Fruit fly (Drosophila melanogaster) whole organism, embryonic: ENCODE data around the gene ida.
A peak's percentile ranks its signal among the peaks of the same experiment; 100 is the strongest.

Source experiments
- Adf1 ChIP-seq: fragments of 200-800 bp; sonication (Bioruptor generic); IDR thresholded peaks from 2 replicates; pipeline ENCODE4 v1.3.6; 2022; ENCODE audit warnings: missing biosample characterization, missing genetic modification characterization
- CG13123 ChIP-seq: fragments of 200-800 bp; sonication (Bioruptor generic); optimal IDR thresholded peaks from 2 replicates; lab custom pipeline; 2016; ENCODE audit warnings: missing biosample characterization, missing genetic modification characterization
- CG13894 ChIP-seq: fragments of 200-800 bp; sonication (Bioruptor generic); optimal IDR thresholded peaks from 3 replicates; lab custom pipeline; 2018; ENCODE audit warnings: missing biosample characterization, mild to moderate bottlenecking, missing genetic modification characterization, moderate library complexity
- CG15269 ChIP-seq: fragments of 200-800 bp; sonication (Bioruptor generic); optimal IDR thresholded peaks from 2 replicates; lab custom pipeline; 2018; ENCODE audit warnings: missing biosample characterization, mild to moderate bottlenecking, missing genetic modification characterization, moderate library complexity
- CG1529 ChIP-seq: fragments of 200-800 bp; sonication (Bioruptor generic); optimal IDR thresholded peaks from 3 replicates; lab custom pipeline; 2018; ENCODE audit warnings: missing biosample characterization, missing genetic modification characterization
- CG18599 ChIP-seq: fragments of 200-800 bp; sonication (Bioruptor generic); optimal IDR thresholded peaks from 3 replicates; lab custom pipeline; 2017; ENCODE audit warnings: missing biosample characterization, missing genetic modification characterization, mild to moderate bottlenecking, moderate library complexity, missing genetic modification reagents
- CG4617 ChIP-seq: fragments of 200-800 bp; sonication (Bioruptor generic); optimal IDR thresholded peaks from 3 replicates; lab custom pipeline; 2016; ENCODE audit warnings: missing biosample characterization, missing genetic modification characterization, borderline replicate concordance
- CG6254 ChIP-seq: fragments of 200-800 bp; sonication (Bioruptor generic); optimal IDR thresholded peaks from 3 replicates; lab custom pipeline; 2017; ENCODE audit warnings: mild to moderate bottlenecking, missing biosample characterization, missing genetic modification reagents, missing genetic modification characterization
- CG6272 ChIP-seq: fragments of 200-800 bp; sonication (Bioruptor generic); IDR thresholded peaks from 2 replicates; pipeline ENCODE4 v1.3.6; 2022; ENCODE audit warnings: missing biosample characterization, missing genetic modification characterization
- CG6765 ChIP-seq: fragments of 200-800 bp; sonication (Bioruptor generic); optimal IDR thresholded peaks from 3 replicates; lab custom pipeline; 2017; ENCODE audit warnings: missing biosample characterization, mild to moderate bottlenecking, missing genetic modification characterization
- CG8281 ChIP-seq: fragments of 200-800 bp; sonication (Bioruptor generic); optimal IDR thresholded peaks from 2 replicates; lab custom pipeline; 2018; ENCODE audit warnings: missing biosample characterization, mild to moderate bottlenecking, missing genetic modification characterization, moderate library complexity
- CG8290 ChIP-seq, 3 experiments: fragments of 200-800 bp; sonication (Bioruptor generic); optimal IDR thresholded peaks; 2 replicates each; lab custom pipeline; 2016 to 2019; ENCODE audit warnings: missing biosample characterization in 3 of 3, missing genetic modification characterization in 3 of 3, mild to moderate bottlenecking in 2 of 3, moderate library complexity in 1 of 3
- D19A ChIP-seq: fragments of 200-800 bp; optimal IDR thresholded peaks from 3 replicates; lab custom pipeline; 2019; ENCODE audit warnings: missing biosample characterization, mild to moderate bottlenecking, missing genetic modification characterization, moderate library complexity
- Dfd ChIP-seq, 2 experiments: fragments of >200 bp; optimal IDR thresholded peaks; 2 replicates each; lab custom pipeline; 2017; ENCODE audit warnings: missing biosample characterization in 2 of 2, missing genetic modification characterization in 2 of 2
- Ets65A ChIP-seq: fragments of 200-800 bp; sonication (Bioruptor generic); peaks from one replicate; lab custom pipeline; 2016; ENCODE audit warnings: missing biosample characterization, missing genetic modification characterization
- Fer1 ChIP-seq: fragments of 200-800 bp; sonication (Bioruptor generic); optimal IDR thresholded peaks from 2 replicates; lab custom pipeline; 2017; ENCODE audit warnings: missing biosample characterization, mild to moderate bottlenecking, missing genetic modification characterization
- Fer2 ChIP-seq: fragments of 200-800 bp; sonication (Bioruptor generic); optimal IDR thresholded peaks from 2 replicates; lab custom pipeline; 2018; ENCODE audit warnings: missing biosample characterization, mild to moderate bottlenecking, missing genetic modification characterization, moderate library complexity
- Gsc ChIP-seq: fragments of 200-800 bp; sonication (Bioruptor generic); IDR thresholded peaks from 2 replicates; pipeline ENCODE4 v1.3.6; 2022; ENCODE audit warnings: missing biosample characterization, missing genetic modification characterization
- H15 ChIP-seq: fragments of 200-800 bp; sonication (Bioruptor generic); IDR thresholded peaks from 3 replicates; pipeline ENCODE4 v1.3.6; 2022; ENCODE audit warnings: missing biosample characterization, missing genetic modification characterization
- HHEX ChIP-seq: fragments of 200-800 bp; sonication (Bioruptor generic); optimal IDR thresholded peaks from 3 replicates; lab custom pipeline; 2017; ENCODE audit warnings: missing biosample characterization, mild to moderate bottlenecking, missing genetic modification characterization, missing genetic modification reagents
- Med ChIP-seq: fragments of 200-800 bp; sonication (Bioruptor generic); peaks from one replicate; lab custom pipeline; 2016; ENCODE audit warnings: missing biosample characterization, missing genetic modification characterization, mild to moderate bottlenecking, inconsistent platforms, moderate library complexity
- Ptx1 ChIP-seq: fragments of 200-800 bp; sonication (Bioruptor generic); IDR thresholded peaks from 2 replicates; pipeline ENCODE4 v1.3.6; 2022; ENCODE audit warnings: missing biosample characterization, missing genetic modification characterization
- Rfx ChIP-seq: fragments of 200-800 bp; sonication (Bioruptor generic); IDR thresholded peaks from 2 replicates; pipeline ENCODE4 v1.3.6; 2022; ENCODE audit warnings: missing biosample characterization, missing genetic modification characterization
- Sin3A ChIP-seq: fragments of >200 bp; optimal IDR thresholded peaks from 2 replicates; lab custom pipeline; 2018
- Six4 ChIP-seq: fragments of 200-800 bp; sonication (Bioruptor generic); optimal IDR thresholded peaks from 2 replicates; lab custom pipeline; 2016; ENCODE audit warnings: missing biosample characterization, missing genetic modification characterization
- YL-1 ChIP-seq: fragments of 200-800 bp; sonication (Bioruptor generic); optimal IDR thresholded peaks from 3 replicates; lab custom pipeline; 2017; ENCODE audit warnings: missing biosample characterization, mild to moderate bottlenecking, missing genetic modification characterization
- abd-A ChIP-seq: fragments of 200-800 bp; sonication (Bioruptor generic); optimal IDR thresholded peaks from 3 replicates; lab custom pipeline; 2019; ENCODE audit warnings: missing biosample characterization, mild to moderate bottlenecking, missing genetic modification characterization, moderate library complexity
- bbx ChIP-seq: fragments of 200-800 bp; sonication (Bioruptor generic); IDR thresholded peaks from 2 replicates; pipeline ENCODE4 v1.3.6; 2022; ENCODE audit warnings: missing biosample characterization, missing genetic modification characterization; ENCODE audit not compliant: partially characterized antibody
- crc ChIP-seq: fragments of 200-800 bp; sonication (Bioruptor generic); optimal IDR thresholded peaks from 2 replicates; lab custom pipeline; 2016; ENCODE audit warnings: missing biosample characterization, missing genetic modification characterization
- crp ChIP-seq, 2 experiments: fragments of 200-800 bp; sonication (Bioruptor generic); optimal IDR thresholded peaks; 2 replicates in 1 of 2; 3 replicates in 1 of 2; lab custom pipeline; 2017; ENCODE audit warnings: missing biosample characterization in 2 of 2, missing genetic modification characterization in 2 of 2, mild to moderate bottlenecking in 1 of 2, moderate library complexity in 1 of 2
- eve ChIP-seq, 2 experiments: fragments of >200 bp; optimal IDR thresholded peaks; 2 replicates each; lab custom pipeline; 2017; ENCODE audit warnings: missing biosample characterization in 2 of 2, missing genetic modification characterization in 2 of 2
- fru ChIP-seq: fragments of >200 bp; optimal IDR thresholded peaks from 2 replicates; lab custom pipeline; 2017
- grn ChIP-seq: fragments of 200-800 bp; sonication (Bioruptor generic); optimal IDR thresholded peaks from 3 replicates; lab custom pipeline; 2017; ENCODE audit warnings: missing biosample characterization, missing genetic modification characterization
- kah ChIP-seq: fragments of 200-800 bp; sonication (Bioruptor generic); optimal IDR thresholded peaks from 2 replicates; lab custom pipeline; 2018; ENCODE audit warnings: missing biosample characterization, mild to moderate bottlenecking, missing genetic modification characterization
- lab ChIP-seq: fragments of 200-800 bp; sonication (Bioruptor generic); optimal IDR thresholded peaks from 3 replicates; lab custom pipeline; 2017; ENCODE audit warnings: missing biosample characterization, missing genetic modification characterization, mild to moderate bottlenecking, moderate library complexity, missing genetic modification reagents
- lmd ChIP-seq: fragments of 200-800 bp; sonication (Bioruptor generic); IDR thresholded peaks from 2 replicates; pipeline ENCODE4 v1.3.6; 2022; ENCODE audit warnings: missing biosample characterization, missing genetic modification characterization
- mirr ChIP-seq: fragments of 200-800 bp; sonication (Bioruptor generic); optimal IDR thresholded peaks from 3 replicates; lab custom pipeline; 2018; ENCODE audit warnings: missing biosample characterization, mild to moderate bottlenecking, missing genetic modification characterization
- mld ChIP-seq: fragments of 200-800 bp; sonication (Bioruptor generic); IDR thresholded peaks from 3 replicates; pipeline ENCODE4 v1.3.6; 2022; ENCODE audit warnings: missing biosample characterization, missing genetic modification characterization; ENCODE audit not compliant: partially characterized antibody
- otp ChIP-seq: fragments of 200-800 bp; sonication (Bioruptor generic); IDR thresholded peaks from 3 replicates; pipeline ENCODE4, ENCODE4 v1.3.6; 2022; ENCODE audit warnings: missing biosample characterization, missing genetic modification characterization
- prd ChIP-seq, 3 experiments: fragments of >200 bp in 2 of 3; fragments of 200-800 bp in 1 of 3; sonication (Bioruptor generic) in 1 of 3; optimal IDR thresholded peaks in 2 of 3; IDR thresholded peaks in 1 of 3; 2 replicates in 2 of 3; 3 replicates in 1 of 3; pipeline versions ENCODE4 v1.3.6 to Lab custom; 2017 to 2022; ENCODE audit warnings: missing biosample characterization in 1 of 3, missing genetic modification characterization in 1 of 3
- schlank ChIP-seq: fragments of 200-800 bp; sonication (Bioruptor generic); optimal IDR thresholded peaks from 2 replicates; lab custom pipeline; 2018; ENCODE audit warnings: missing biosample characterization, mild to moderate bottlenecking, missing genetic modification characterization
- sd ChIP-seq: fragments of 200-800 bp; sonication (Bioruptor generic); optimal IDR thresholded peaks from 3 replicates; lab custom pipeline; 2018; ENCODE audit warnings: missing biosample characterization, mild to moderate bottlenecking, missing genetic modification characterization, moderate library complexity
- slp2 ChIP-seq: fragments of 200-800 bp; sonication (Bioruptor generic); optimal IDR thresholded peaks from 2 replicates; lab custom pipeline; 2016; ENCODE audit warnings: missing biosample characterization, missing genetic modification characterization
- so ChIP-seq: fragments of 200-800 bp; sonication (Bioruptor generic); IDR thresholded peaks from 3 replicates; pipeline ENCODE4 v1.3.6; 2022; ENCODE audit warnings: missing biosample characterization, missing genetic modification characterization
- sob ChIP-seq: fragments of 200-800 bp; sonication (Bioruptor generic); IDR thresholded peaks from 2 replicates; pipeline ENCODE4 v1.3.6; 2022; ENCODE audit warnings: missing biosample characterization, missing genetic modification characterization
- sug ChIP-seq: fragments of 200-800 bp; optimal IDR thresholded peaks from 2 replicates; lab custom pipeline; 2019; ENCODE audit warnings: missing biosample characterization, mild to moderate bottlenecking, missing genetic modification characterization, moderate library complexity
- ttk ChIP-seq: fragments of 200-800 bp; sonication (Bioruptor generic); IDR thresholded peaks from 2 replicates; pipeline ENCODE4 v2.1.2; 2022; ENCODE audit warnings: missing biosample characterization, missing genetic modification characterization
- twi ChIP-seq: fragments of 200-800 bp; optimal IDR thresholded peaks from 2 replicates; lab custom pipeline; 2019; ENCODE audit warnings: missing biosample characterization, mild to moderate bottlenecking, missing genetic modification characterization, moderate library complexity
- vfl ChIP-seq: fragments of 200-800 bp; sonication (Bioruptor generic); optimal IDR thresholded peaks from 2 replicates; lab custom pipeline; 2016; ENCODE audit warnings: missing biosample characterization, missing genetic modification characterization
- vnd ChIP-seq: fragments of 200-800 bp; sonication (Bioruptor generic); IDR thresholded peaks from 3 replicates; pipeline ENCODE4 v1.3.6; 2022; ENCODE audit warnings: missing biosample characterization, missing genetic modification characterization; ENCODE audit not compliant: partially characterized antibody
- zen ChIP-seq: fragments of 200-800 bp; sonication (Bioruptor generic); optimal IDR thresholded peaks from 3 replicates; lab custom pipeline; 2018; ENCODE audit warnings: missing biosample characterization, mild to moderate bottlenecking, missing genetic modification characterization, moderate library complexity

The ida gene

DNA sequence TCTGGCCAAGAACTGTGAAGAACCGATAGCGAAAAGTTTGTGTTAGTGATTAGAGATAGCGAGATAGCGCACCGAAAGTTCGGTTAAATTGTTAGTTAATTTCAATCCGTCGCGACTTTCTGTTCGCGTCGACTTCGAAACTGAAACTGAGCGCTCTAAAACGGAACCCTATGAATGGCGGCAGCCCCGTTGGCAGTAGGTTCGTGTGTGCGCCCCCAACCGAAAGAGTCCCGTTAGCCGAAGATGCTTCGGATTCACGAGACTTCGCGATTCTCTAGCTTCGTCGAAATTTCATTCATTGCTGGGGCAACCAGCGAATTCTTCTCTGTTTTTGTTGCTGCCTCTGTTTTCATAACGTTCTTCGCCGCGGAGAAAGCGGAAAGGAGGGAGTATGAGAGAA, 20.3 kb downstream of the ida start:
- no peak for TF ChIP-seq so (GFP tag; lab: Robert Waterston, UW)
- no peak for TF ChIP-seq Sin3A (lab: Kevin White, UChicago)
- TF ChIP-seq abd-A (tag; lab: Kevin White, UChicago), result peak; percentile 29
- TF ChIP-seq lab, result peak; percentile 41
- TF ChIP-seq Rfx (GFP tag; lab: Robert Waterston, UW), result peak; percentile 36; the same call in 1 of the 2 replicates
- TF ChIP-seq eve (GFP tag; optimal IDR thresholded peaks at IDR 0.05; lab: Kevin White, UChicago), result no peak
- no peak for TF ChIP-seq CG6254
- no peak for TF ChIP-seq otp (GFP tag; lab: Robert Waterston, UW)
- TF ChIP-seq D19A (tag; lab: Kevin White, UChicago), result no peak
- no peak for TF ChIP-seq CG6765 (GFP tag; lab: Kevin White, UChicago)
- TF ChIP-seq ttk (GFP tag; lab: Robert Waterston, UW), result no peak
- no peak for TF ChIP-seq YL-1
- peak; percentile 77 for TF ChIP-seq CG13894
- TF ChIP-seq Adf1, result peak; percentile 42; the same call in 1 of the 2 replicates
- peak; percentile 21 for TF ChIP-seq grn
- TF ChIP-seq kah (GFP tag; lab: Kevin White, UChicago), result no peak
- TF ChIP-seq CG8290 (GFP tag; optimal IDR thresholded peaks at IDR 0.05; lab: Kevin White, UChicago), result no peak
- TF ChIP-seq CG8290 (tag; optimal IDR thresholded peaks at IDR 0.05; lab: Kevin White, UChicago), result peak in 1 of 2 experiments; percentile 45
- TF ChIP-seq sd (tag; lab: Kevin White, UChicago), result peak; percentile 65
- TF ChIP-seq vfl (GFP tag; lab: Kevin White, UChicago), result no peak
- TF ChIP-seq CG8281, result no peak
- TF ChIP-seq sob (GFP tag; lab: Robert Waterston, UW), result 0 out of 2 replicates have a peak, but pooled peaks have one; percentile 9
- TF ChIP-seq CG15269 (tag; lab: Kevin White, UChicago), result no peak
- no peak for TF ChIP-seq zen
- TF ChIP-seq Med (GFP tag; lab: Kevin White, UChicago), result peak; percentile 69
- no peak for TF ChIP-seq CG4617 (GFP tag; lab: Kevin White, UChicago)
- TF ChIP-seq fru, result no peak
- no peak for TF ChIP-seq H15 (GFP tag; lab: Robert Waterston, UW)
- no peak for TF ChIP-seq Dfd (GFP tag; optimal IDR thresholded peaks at IDR 0.05; lab: Kevin White, UChicago)
- TF ChIP-seq bbx (GFP tag; lab: Robert Waterston, UW), result no peak
- TF ChIP-seq Ptx1 (GFP tag; lab: Robert Waterston, UW), result no peak
- peak; percentile 17 for TF ChIP-seq schlank (tag; lab: Kevin White, UChicago)
- no peak for TF ChIP-seq CG13123 (GFP tag; lab: Kevin White, UChicago)
- peak; percentile 83 for TF ChIP-seq sug (tag; lab: Kevin White, UChicago)
- TF ChIP-seq Six4 (GFP tag; lab: Kevin White, UChicago), result no peak
- no peak for TF ChIP-seq crc (GFP tag; lab: Kevin White, UChicago)
- TF ChIP-seq CG6272 (GFP tag; lab: Robert Waterston, UW), result no peak
- no peak for TF ChIP-seq crp (GFP tag; optimal IDR thresholded peaks at IDR 0.05; lab: Kevin White, UChicago)
- TF ChIP-seq mld (GFP tag; lab: Robert Waterston, UW), result no peak
- TF ChIP-seq Ets65A (GFP tag; lab: Kevin White, UChicago), result no peak
- no peak for TF ChIP-seq vnd (GFP tag; lab: Robert Waterston, UW)
- no peak for TF ChIP-seq slp2 (GFP tag; lab: Kevin White, UChicago)
- TF ChIP-seq CG1529 (GFP tag; lab: Kevin White, UChicago), result no peak
- TF ChIP-seq HHEX (GFP tag; lab: Kevin White, UChicago), result no peak
- TF ChIP-seq mirr, result peak; percentile 2
- peak; percentile 8 for TF ChIP-seq Fer1
- no peak for TF ChIP-seq prd (optimal IDR thresholded peaks at IDR 0.05; lab: Kevin White, UChicago)
- no peak for TF ChIP-seq prd (GFP tag; IDR thresholded peaks at IDR 0.05; lab: Robert Waterston, UW)
- TF ChIP-seq Gsc (GFP tag; lab: Robert Waterston, UW), result no peak
- TF ChIP-seq lmd (GFP tag; lab: Robert Waterston, UW), result no peak
- peak; percentile 17 for TF ChIP-seq CG18599
- TF ChIP-seq twi, result no peak
- no peak for TF ChIP-seq Fer2 (tag; lab: Kevin White, UChicago)
